Worm (Caenorhabditis elegans): ENCODE data around the gene vit-1.

ce11 chrX:7681965-7682946 lies 45.4 kb upstream of the vit-1 start, which contains the start of gene unc-18:
- TF ChIP-seq tbx-11 (GFP tag; IDR thresholded peaks at IDR 0.05) (no peak), ama-1 (optimal IDR thresholded peaks at IDR 0.05) (no peak), B0310.2 (tag; optimal IDR thresholded peaks at IDR 0.05) (no peak), sea-1 (GFP tag; conservative IDR thresholded peaks at IDR 0.05) (no peak), flt-1 (GFP tag; IDR thresholded peaks at IDR 0.05) (no peak), F13C5.2 (tag; optimal IDR thresholded peaks at IDR 0.05) (no peak)

All from whole organism, early embryonic.